Worm (Caenorhabditis elegans): Measurements from ENCODE around the gene W06A7.4.

The W06A7.4 gene

DNA sequence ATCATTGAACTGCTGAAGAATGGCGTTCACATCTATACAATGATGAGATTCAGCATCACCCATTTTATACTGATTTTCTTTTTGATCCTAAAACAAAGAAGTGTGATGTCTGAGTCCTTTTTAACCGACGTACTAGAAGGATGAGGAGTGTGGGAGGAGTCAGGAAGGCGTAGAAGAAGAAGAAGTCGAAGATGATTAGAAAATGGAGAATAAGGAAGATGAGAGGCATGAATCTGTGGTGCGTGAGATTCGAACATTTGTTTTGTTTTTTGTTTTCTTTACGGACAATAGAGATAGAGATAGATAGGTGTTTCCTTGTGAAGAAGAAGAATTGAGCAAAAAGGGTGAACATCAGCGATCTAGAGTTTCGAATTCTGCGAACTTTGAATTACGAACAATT is 34.3 kb downstream of the W06A7.4 start, which contains the start of gene npr-13:
npr-13 (minus strand) TSS at position 101 of the 400 bp plus-strand sequence.
- TF ChIP-seq pros-1 (tag; optimal IDR thresholded peaks at IDR 0.05) (no peak), odd-2 (tag; optimal IDR thresholded peaks at IDR 0.05) (no peak), nhr-11 (tag; optimal IDR thresholded peaks at IDR 0.05) (no peak), npax-4 (tag; optimal IDR thresholded peaks at IDR 0.05) (no peak), pha-4 (tag; optimal IDR thresholded peaks at IDR 0.05) (no peak), ceh-22 (tag; optimal IDR thresholded peaks at IDR 0.05) (no peak), unc-42 (tag; optimal IDR thresholded peaks at IDR 0.05) (no peak)

DNA sequence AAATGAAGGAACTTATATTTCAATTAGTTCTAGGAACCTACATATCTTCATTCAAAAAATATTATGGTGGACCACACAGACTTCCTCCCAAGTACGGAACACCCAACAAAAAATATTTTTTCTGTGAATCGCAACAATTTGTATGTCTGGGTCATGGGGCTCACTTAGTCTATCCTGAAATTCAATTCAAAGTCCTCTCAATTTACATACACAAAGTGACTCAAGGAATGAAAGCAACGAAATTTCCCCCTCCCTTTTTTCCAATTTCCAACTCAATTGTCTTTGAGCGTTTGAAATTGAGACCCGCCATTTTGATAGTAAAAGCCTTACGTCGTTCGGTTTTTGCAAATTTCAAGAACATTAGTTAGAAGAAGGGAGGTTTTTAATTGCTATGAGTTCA is 35.2 kb downstream of the W06A7.4 start:
- peak; percentile 46 for TF ChIP-seq unc-42 (tag; optimal IDR thresholded peaks at IDR 0.05)
- TF ChIP-seq pros-1 (tag; optimal IDR thresholded peaks at IDR 0.05) = no peak

DNA sequence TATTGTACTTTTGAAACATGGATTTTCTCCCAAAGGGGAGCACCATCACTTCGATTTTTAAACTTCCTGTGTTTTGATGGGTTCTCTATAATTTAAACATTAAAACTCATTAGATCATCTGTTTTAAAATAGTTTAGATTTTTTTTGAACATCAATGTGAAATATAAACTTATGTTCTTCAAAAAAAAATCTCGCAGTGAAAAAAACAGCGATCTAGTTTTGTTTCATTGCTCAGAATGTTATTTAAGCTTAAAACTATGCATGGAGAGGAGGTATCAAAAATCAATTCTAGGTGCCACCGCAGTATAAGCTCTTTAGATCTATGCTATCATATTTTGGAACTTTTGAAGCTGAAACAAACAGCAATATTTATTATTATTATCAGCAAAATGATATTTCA is 44.0 kb downstream of the W06A7.4 start, which contains the start of gene gcy-14:
gcy-14 (minus strand) TSS at position 101 of the 400 bp plus-strand sequence.
- TF ChIP-seq ceh-34 (tag; optimal IDR thresholded peaks at IDR 0.05) = no peak
- no peak for TF ChIP-seq dve-1 (tag; optimal IDR thresholded peaks at IDR 0.05)
- TF ChIP-seq ets-4 (tag; optimal IDR thresholded peaks at IDR 0.05) = no peak
- TF ChIP-seq mec-3 (tag; optimal IDR thresholded peaks at IDR 0.05; ENCODE audit: borderline replicate concordance) = no peak
- TF ChIP-seq fkh-6 (tag; optimal IDR thresholded peaks at IDR 0.05) = no peak
- no peak for TF ChIP-seq eyg-1 (tag; optimal IDR thresholded peaks at IDR 0.05)
- TF ChIP-seq pat-9 (tag; optimal IDR thresholded peaks at IDR 0.05) = no peak
- no peak for TF ChIP-seq F13H6.1 (tag; optimal IDR thresholded peaks at IDR 0.05)
- TF ChIP-seq dmd-4 (tag; optimal IDR thresholded peaks at IDR 0.05; ENCODE audit: borderline replicate concordance) = no peak
- TF ChIP-seq tbx-7 (tag; optimal IDR thresholded peaks at IDR 0.05) = no peak
- TF ChIP-seq unc-42 (tag; optimal IDR thresholded peaks at IDR 0.05) = no peak
- TF ChIP-seq ceh-2 (tag; optimal IDR thresholded peaks at IDR 0.05) = no peak
- no peak for TF ChIP-seq unc-3 (GFP tag; conservative IDR thresholded peaks at IDR 0.05)
- no peak for TF ChIP-seq unc-3 (tag; optimal IDR thresholded peaks at IDR 0.05)
- TF ChIP-seq nfya-1 (tag; optimal IDR thresholded peaks at IDR 0.05) = no peak
- TF ChIP-seq C38D4.7 (GFP tag; optimal IDR thresholded peaks at IDR 0.05) = no peak
- no peak for TF ChIP-seq hlh-15 (tag; optimal IDR thresholded peaks at IDR 0.05)
- TF ChIP-seq hlh-8 (tag; optimal IDR thresholded peaks at IDR 0.05) = no peak
- no peak for TF ChIP-seq hlh-30 (tag; optimal IDR thresholded peaks at IDR 0.05; ENCODE audit: insufficient read depth)
- no peak for TF ChIP-seq ref-2 (tag; optimal IDR thresholded peaks at IDR 0.05)

DNA sequence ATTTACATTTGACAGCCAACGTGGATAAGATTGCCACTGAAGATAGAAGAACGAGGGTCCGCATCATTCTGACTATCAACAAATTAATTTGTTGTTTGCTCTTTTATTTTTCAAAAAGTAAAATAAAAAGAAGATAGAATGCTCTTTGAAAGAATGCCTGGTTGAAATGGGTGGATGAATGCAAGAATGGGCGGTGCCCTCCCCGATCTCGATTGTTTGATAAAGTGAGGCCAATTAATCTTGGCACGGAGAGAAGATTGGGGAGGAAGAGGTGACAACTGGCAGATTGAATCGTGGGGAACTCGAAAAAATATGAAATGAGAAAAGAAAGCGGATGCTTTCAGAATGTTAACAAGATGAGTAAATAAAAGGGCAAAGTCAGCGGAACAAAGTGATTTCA is 47.1 kb downstream of the W06A7.4 start, which contains the start of gene ZC412.3:
ZC412.3 (minus strand) TSS at position 183 of the 400 bp plus-strand sequence.
- peak; percentile 10 for TF ChIP-seq unc-55 (GFP tag; optimal IDR thresholded peaks at IDR 0.05)
- peak; percentile 56 for TF ChIP-seq ceh-18 (tag; optimal IDR thresholded peaks at IDR 0.05)
- TF ChIP-seq madf-2 (tag; optimal IDR thresholded peaks at IDR 0.05) = no peak
- no peak for TF ChIP-seq ceh-19 (GFP tag; optimal IDR thresholded peaks at IDR 0.05)
- TF ChIP-seq hlh-30 (tag; optimal IDR thresholded peaks at IDR 0.05; ENCODE audit: insufficient read depth) = no peak

DNA sequence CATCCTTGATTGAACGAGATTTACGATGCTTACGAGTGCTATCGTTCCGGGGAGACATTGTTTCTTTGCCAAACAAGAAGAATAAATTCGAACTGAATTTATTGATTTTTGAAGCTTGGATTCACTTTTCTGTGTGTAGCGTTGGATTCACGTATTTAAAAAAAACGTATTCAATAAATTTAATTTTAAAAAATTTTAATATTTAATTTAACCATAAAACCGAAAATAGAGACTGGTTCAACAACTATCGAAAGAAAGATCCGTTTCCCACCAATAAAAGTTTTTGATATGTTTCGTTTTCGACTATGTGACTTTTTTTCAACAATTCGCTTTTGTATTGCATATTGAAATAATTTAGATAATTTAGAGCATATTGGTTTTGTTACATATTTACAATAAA is 51.1 kb downstream of the W06A7.4 start, which contains the start of gene ZC412.5:
ZC412.5 (minus strand) TSS at position 101 of the 400 bp plus-strand sequence.
- TF ChIP-seq syd-9 (tag; optimal IDR thresholded peaks at IDR 0.05) = no peak
- TF ChIP-seq elt-2 (tag; optimal IDR thresholded peaks at IDR 0.05) = no peak
- TF ChIP-seq pax-1 (tag; optimal IDR thresholded peaks at IDR 0.05) = no peak
- no peak for TF ChIP-seq ztf-16 (tag; optimal IDR thresholded peaks at IDR 0.05)
- TF ChIP-seq sdc-2 (tag; optimal IDR thresholded peaks at IDR 0.05) = no peak
- TF ChIP-seq ref-2 (tag; optimal IDR thresholded peaks at IDR 0.05) = no peak
- no peak for TF ChIP-seq fax-1 (tag; optimal IDR thresholded peaks at IDR 0.05)
- no peak for TF ChIP-seq sox-4 (tag; optimal IDR thresholded peaks at IDR 0.05)
- TF ChIP-seq lim-6 (tag; optimal IDR thresholded peaks at IDR 0.05) = no peak
- no peak for TF ChIP-seq hlh-8 (tag; optimal IDR thresholded peaks at IDR 0.05)
- no peak for TF ChIP-seq unc-42 (tag; optimal IDR thresholded peaks at IDR 0.05)
- TF ChIP-seq unc-3 (GFP tag; conservative IDR thresholded peaks at IDR 0.05) = no peak
- no peak for TF ChIP-seq unc-3 (tag; optimal IDR thresholded peaks at IDR 0.05)
- no peak for TF ChIP-seq hlh-6 (tag; optimal IDR thresholded peaks at IDR 0.05)
- TF ChIP-seq F13H6.1 (tag; optimal IDR thresholded peaks at IDR 0.05) = no peak
- TF ChIP-seq tbx-2 (tag; optimal IDR thresholded peaks at IDR 0.05) = no peak
- no peak for TF ChIP-seq C38D4.7 (GFP tag; optimal IDR thresholded peaks at IDR 0.05)
- no peak for TF ChIP-seq hlh-30 (tag; optimal IDR thresholded peaks at IDR 0.05; ENCODE audit: insufficient read depth)
- no peak for TF ChIP-seq che-1 (tag; optimal IDR thresholded peaks at IDR 0.05)
- no peak for TF ChIP-seq K02D7.2 (tag; optimal IDR thresholded peaks at IDR 0.05)
- TF ChIP-seq pqm-1 (tag; optimal IDR thresholded peaks at IDR 0.05) = no peak
